Worm (Caenorhabditis elegans): ENCODE data around the gene T10C6.6.

- TF ChIP-seq cog-1 (tag; optimal IDR thresholded peaks at IDR 0.05), result no peak
- no peak for TF ChIP-seq ztf-23 (GFP tag; IDR thresholded peaks at IDR 0.05)
- no peak for TF ChIP-seq klf-2 (GFP tag; conservative IDR thresholded peaks at IDR 0.05)
- TF ChIP-seq med-1 (GFP tag; optimal IDR thresholded peaks at IDR 0.05; ENCODE audit: insufficient read depth), result no peak
- TF ChIP-seq ref-1 (GFP tag; conservative IDR thresholded peaks at IDR 0.05), result no peak
- no peak for TF ChIP-seq flt-1 (GFP tag; IDR thresholded peaks at IDR 0.05)
- TF ChIP-seq T22C8.4 (GFP tag; IDR thresholded peaks at IDR 0.05), result no peak
These were observed 22.9 kb downstream of the T10C6.6 start for ce11 chrV:16047052-16047451.

Data from whole organism, midembryonic.